Fruit fly (Drosophila melanogaster) whole organism: ENCODE data around the gene CG12010.

Source experiments
- CG8478 ChIP-seq: fragments of >200 bp; optimal IDR thresholded peaks from 2 replicates; lab custom pipeline; 2018; ENCODE audit warnings: inconsistent platforms
- psq ChIP-seq: fragments of >200 bp; optimal IDR thresholded peaks from 2 replicates; lab custom pipeline; 2017
- usp ChIP-seq: fragments of >200 bp; optimal IDR thresholded peaks from 2 replicates; lab custom pipeline; 2017; ENCODE audit warnings: missing biosample characterization, missing genetic modification characterization, mixed read lengths

DNA sequence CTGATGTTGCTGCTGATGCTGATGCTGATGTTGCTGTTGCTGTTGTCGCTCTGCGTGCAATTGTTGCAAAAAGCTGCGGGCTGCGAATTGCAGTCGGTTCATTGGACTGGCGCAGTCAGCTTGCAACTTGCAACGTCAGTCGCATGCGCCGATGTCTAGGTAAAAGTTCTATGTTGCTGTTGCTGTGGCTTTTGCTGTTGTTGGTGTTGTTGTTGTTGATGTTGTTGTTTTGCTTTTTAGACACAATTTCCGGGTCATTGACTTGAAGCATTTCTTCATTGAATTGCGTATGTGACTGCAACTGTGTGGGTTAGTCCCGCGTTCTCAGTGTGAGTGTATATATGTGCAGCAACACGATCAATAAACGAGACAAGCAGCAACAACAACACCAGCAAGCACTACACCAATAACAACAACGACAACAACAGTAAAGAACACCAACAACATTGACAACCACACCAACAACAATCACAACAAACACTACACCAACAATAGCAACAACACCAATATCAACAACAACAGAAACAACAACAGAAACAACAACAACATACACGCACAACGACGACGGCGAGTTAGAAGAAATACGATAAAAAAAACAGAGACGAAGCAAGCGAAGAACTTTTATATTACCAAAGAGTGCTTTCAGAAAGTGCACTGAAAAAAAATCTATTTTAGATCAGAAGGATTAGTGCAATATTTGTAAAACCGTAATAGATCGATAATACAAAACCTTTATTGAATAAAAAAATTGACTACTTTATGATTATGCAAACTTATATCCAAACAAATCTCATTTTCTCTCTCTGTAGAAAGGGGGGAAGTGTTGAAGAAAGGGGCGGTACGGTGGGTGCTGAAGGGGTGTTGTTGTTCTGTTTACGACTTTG is 20.1 kb downstream of the CG12010 start:
- no peak for TF ChIP-seq psq (lab: Kevin White, UChicago)
- no peak for TF ChIP-seq CG8478
- no peak for TF ChIP-seq usp
